Worm (Caenorhabditis elegans) whole organism, mixed stage, embryonic: ENCODE measurements around the gene F08G2.7.

Experiments used
- M03D4.4 ChIP-seq: sonication (generic microtip); optimal IDR thresholded peaks from 2 replicates; lab custom pipeline; 2017; ENCODE audit warnings: mild to moderate bottlenecking, missing genetic modification characterization, missing compliant biosample characterization
- bed-3 ChIP-seq: fragments of 200-800 bp; sonication (Bioruptor generic); optimal IDR thresholded peaks from 3 replicates; lab custom pipeline; 2018; ENCODE audit warnings: mild to moderate bottlenecking, missing genetic modification characterization, moderate library complexity, missing compliant biosample characterization
- blmp-1 ChIP-seq: fragments of 150-350 bp; optimal IDR thresholded peaks from 2 replicates; lab custom pipeline; 2014; ENCODE audit warnings: missing biosample characterization, missing genetic modification characterization
- ceh-39 ChIP-seq: fragments of 150-350 bp; optimal IDR thresholded peaks from 2 replicates; lab custom pipeline; 2014; ENCODE audit warnings: missing biosample characterization, missing genetic modification characterization
- ceh-43 ChIP-seq: fragments of 200-800 bp; sonication (Bioruptor generic); optimal IDR thresholded peaks from 2 replicates; lab custom pipeline; 2018; ENCODE audit warnings: mild to moderate bottlenecking, missing genetic modification characterization, moderate library complexity, missing compliant biosample characterization
- ceh-83 ChIP-seq: fragments of 200-800 bp; sonication (Bioruptor generic); optimal IDR thresholded peaks from 2 replicates; lab custom pipeline; 2018; ENCODE audit warnings: mild to moderate bottlenecking, missing genetic modification characterization, missing compliant biosample characterization
- ces-1 ChIP-seq: fragments of 150-350 bp; optimal IDR thresholded peaks from 2 replicates; lab custom pipeline; 2014; ENCODE audit warnings: missing biosample characterization, missing genetic modification reagents, missing genetic modification characterization
- cnd-1 ChIP-seq: fragments of 200-800 bp; sonication (Bioruptor generic); optimal IDR thresholded peaks from 2 replicates; lab custom pipeline; 2018; ENCODE audit warnings: mild to moderate bottlenecking, missing genetic modification characterization, missing compliant biosample characterization
- elt-1 ChIP-seq: sonication (generic microtip); optimal IDR thresholded peaks from 2 replicates; lab custom pipeline; 2017; ENCODE audit warnings: missing genetic modification characterization, mild to moderate bottlenecking, missing compliant biosample characterization, antibody characterized with exemption, moderate library complexity, borderline replicate concordance; ENCODE audit not compliant: insufficient read depth
- elt-3 ChIP-seq: fragments of 150-350 bp; optimal IDR thresholded peaks from 2 replicates; lab custom pipeline; 2014; ENCODE audit warnings: missing biosample characterization, missing genetic modification characterization
- flh-1 ChIP-seq: fragments of 200-800 bp; sonication (Bioruptor generic); optimal IDR thresholded peaks from 2 replicates; lab custom pipeline; 2018; ENCODE audit warnings: mild to moderate bottlenecking, missing genetic modification characterization, moderate library complexity, missing compliant biosample characterization
- ham-2 ChIP-seq: fragments of 200-800 bp; sonication (Bioruptor generic); optimal IDR thresholded peaks from 2 replicates; lab custom pipeline; 2018; ENCODE audit warnings: mild to moderate bottlenecking, missing genetic modification characterization, missing compliant biosample characterization
- hlh-1 ChIP-seq: fragments of 150-350 bp; optimal IDR thresholded peaks from 2 replicates; lab custom pipeline; 2014; ENCODE audit warnings: missing biosample characterization, missing genetic modification reagents, missing genetic modification characterization
- lin-13 ChIP-seq: fragments of 150-350 bp; optimal IDR thresholded peaks from 2 replicates; lab custom pipeline; 2014; ENCODE audit warnings: missing biosample characterization, missing genetic modification characterization
- lin-32 ChIP-seq: fragments of 200-800 bp; sonication (Bioruptor generic); optimal IDR thresholded peaks from 2 replicates; lab custom pipeline; 2018; ENCODE audit warnings: mild to moderate bottlenecking, missing genetic modification characterization, missing compliant biosample characterization
- lsy-2 ChIP-seq: fragments of 150-350 bp; optimal IDR thresholded peaks from 2 replicates; lab custom pipeline; 2014; ENCODE audit warnings: missing biosample characterization, missing genetic modification characterization
- mab-5 ChIP-seq: fragments of 150-350 bp; optimal IDR thresholded peaks from 2 replicates; lab custom pipeline; 2014; ENCODE audit warnings: missing biosample characterization, missing genetic modification characterization
- mep-1 ChIP-seq: fragments of 150-350 bp; optimal IDR thresholded peaks from 2 replicates; lab custom pipeline; 2017; ENCODE audit warnings: missing biosample characterization, missing genetic modification reagents, missing genetic modification characterization, inconsistent platforms
- mls-2 ChIP-seq: sonication (generic microtip); optimal IDR thresholded peaks from 2 replicates; lab custom pipeline; 2016; ENCODE audit warnings: mild to moderate bottlenecking, missing genetic modification characterization, moderate library complexity, missing compliant biosample characterization
- nhr-12 ChIP-seq: fragments of 150-350 bp; optimal IDR thresholded peaks from 2 replicates; lab custom pipeline; 2014; ENCODE audit warnings: missing biosample characterization, missing genetic modification characterization
- nhr-2 ChIP-seq: fragments of 150-350 bp; optimal IDR thresholded peaks from 2 replicates; lab custom pipeline; 2014; ENCODE audit warnings: missing biosample characterization, missing genetic modification characterization
- nhr-237 ChIP-seq: fragments of 150-350 bp; optimal IDR thresholded peaks from 2 replicates; lab custom pipeline; 2014; ENCODE audit warnings: missing biosample characterization, missing genetic modification characterization
- nhr-28 ChIP-seq: fragments of 150-350 bp; optimal IDR thresholded peaks from 2 replicates; lab custom pipeline; 2014; ENCODE audit warnings: missing biosample characterization, missing genetic modification characterization
- nhr-76 ChIP-seq: sonication (generic microtip); optimal IDR thresholded peaks from 2 replicates; lab custom pipeline; 2017; ENCODE audit warnings: missing biosample characterization, missing genetic modification characterization
- sem-2 ChIP-seq: fragments of 200-800 bp; sonication (Bioruptor generic); optimal IDR thresholded peaks from 2 replicates; lab custom pipeline; 2018; ENCODE audit warnings: mild to moderate bottlenecking, missing genetic modification characterization, missing compliant biosample characterization
- snpc-4 ChIP-seq: fragments of 150-350 bp; optimal IDR thresholded peaks from 2 replicates; lab custom pipeline; 2014; ENCODE audit warnings: missing biosample characterization, missing genetic modification characterization
- sptf-1 ChIP-seq: sonication (generic microtip); optimal IDR thresholded peaks from 2 replicates; lab custom pipeline; 2017; ENCODE audit warnings: mild to moderate bottlenecking, missing genetic modification characterization, moderate library complexity, missing compliant biosample characterization
- unc-120 ChIP-seq: sonication (generic microtip); optimal IDR thresholded peaks from 2 replicates; lab custom pipeline; 2017; ENCODE audit warnings: missing genetic modification characterization, missing compliant biosample characterization; ENCODE audit not compliant: poor library complexity, severe bottlenecking
- unc-39 ChIP-seq: fragments of 150-350 bp; optimal IDR thresholded peaks from 2 replicates; lab custom pipeline; 2014; ENCODE audit warnings: missing biosample characterization, missing genetic modification characterization
- unc-62 ChIP-seq: fragments of 150-350 bp; optimal IDR thresholded peaks from 2 replicates; lab custom pipeline; 2014; ENCODE audit warnings: missing biosample characterization, missing genetic modification reagents, missing genetic modification characterization
- zip-8 ChIP-seq: fragments of 150-350 bp; optimal IDR thresholded peaks from 2 replicates; lab custom pipeline; 2014; ENCODE audit warnings: missing biosample characterization, missing genetic modification characterization
- ztf-11 ChIP-seq: fragments of 150-350 bp; optimal IDR thresholded peaks from 2 replicates; lab custom pipeline; 2014; ENCODE audit warnings: missing biosample characterization, missing genetic modification characterization

F08G2.7 gene

DNA sequence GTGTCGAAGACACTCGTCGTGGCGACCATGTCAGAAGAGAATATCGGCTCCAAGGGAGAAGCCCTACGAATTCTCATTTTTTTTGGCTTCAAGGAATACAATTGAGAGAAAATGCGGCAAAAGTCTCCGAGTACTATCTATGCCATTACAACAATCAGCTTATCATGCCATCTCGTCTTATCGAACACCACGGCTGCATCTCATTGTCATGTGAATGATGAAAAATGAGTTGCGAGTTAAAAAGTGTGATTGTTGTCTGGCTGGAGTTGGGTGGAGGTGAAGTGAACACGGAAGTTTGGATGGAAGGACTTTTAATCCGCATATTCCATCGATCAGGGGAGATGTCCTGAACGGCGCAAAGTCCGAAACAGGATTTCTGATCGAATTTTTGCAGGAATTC is 19.9 kb upstream of the F08G2.7 start:
- no peak for TF ChIP-seq nhr-2 (tag; lab: Kevin White, UChicago)
- TF ChIP-seq ceh-83 (GFP tag; lab: Kevin White, UChicago): no peak
- TF ChIP-seq nhr-28 (tag; lab: Kevin White, UChicago): no peak

DNA sequence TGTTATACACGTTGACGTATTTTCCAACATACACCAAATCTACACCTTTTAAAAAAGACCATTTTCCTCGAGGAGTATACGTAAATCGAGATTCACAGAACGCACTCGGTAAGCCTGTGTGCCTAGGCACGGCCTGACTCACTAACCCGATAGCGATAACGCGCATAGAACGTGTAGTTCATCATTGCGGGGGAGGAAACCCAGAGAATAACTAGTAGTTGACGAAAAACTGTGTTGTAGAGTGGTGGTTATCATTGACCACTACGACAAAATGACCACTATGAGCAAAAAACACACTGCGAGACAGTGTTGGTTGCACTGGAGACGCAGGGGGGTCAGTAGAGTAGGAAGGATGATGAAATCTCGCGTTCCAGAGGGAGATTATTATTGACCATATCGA is 18.9 kb upstream of the F08G2.7 start:
- TF ChIP-seq flh-1 (no peak), mep-1 (tag; lab: Kevin White, UChicago) (no peak), blmp-1 (tag; lab: Kevin White, UChicago) (no peak)

DNA sequence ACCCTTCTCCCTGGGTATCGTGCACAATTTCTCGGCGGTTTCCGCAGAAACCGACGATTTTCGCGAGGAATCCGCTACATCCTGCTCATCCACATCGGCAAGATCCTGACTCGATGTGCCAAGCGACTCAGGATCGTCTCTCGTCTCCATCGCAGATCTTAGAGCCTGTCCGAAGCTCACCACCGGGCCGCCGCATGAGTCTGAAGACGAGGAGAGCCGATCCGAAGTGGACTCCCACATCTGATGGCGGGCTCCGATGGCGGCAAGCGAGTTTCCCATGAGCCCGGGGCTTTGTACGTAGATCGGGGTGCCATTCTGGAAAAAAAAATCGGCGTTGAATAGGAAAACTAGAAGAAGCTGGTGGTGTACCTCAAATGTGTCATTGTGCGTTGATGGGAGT is 17.4 kb upstream of the F08G2.7 start:
- no peak for TF ChIP-seq nhr-28 (tag; lab: Kevin White, UChicago)
- no peak for TF ChIP-seq unc-120 (tag; lab: Kevin White, UChicago)
- no peak for TF ChIP-seq nhr-76 (tag; lab: Kevin White, UChicago)
- TF ChIP-seq lin-32 (GFP tag; lab: Kevin White, UChicago): no peak
- no peak for TF ChIP-seq nhr-237 (tag; lab: Kevin White, UChicago)
- no peak for TF ChIP-seq zip-8 (tag; lab: Kevin White, UChicago)
- no peak for TF ChIP-seq mls-2 (tag; lab: Kevin White, UChicago)
- no peak for TF ChIP-seq ham-2 (GFP tag; lab: Kevin White, UChicago)
- no peak for TF ChIP-seq ceh-43 (GFP tag; lab: Kevin White, UChicago)
- no peak for TF ChIP-seq snpc-4 (tag; lab: Kevin White, UChicago)
- TF ChIP-seq nhr-12 (tag; lab: Kevin White, UChicago): no peak
- no peak for TF ChIP-seq unc-62 (GFP tag; lab: Kevin White, UChicago)
- no peak for TF ChIP-seq mep-1 (tag; lab: Kevin White, UChicago)

DNA sequence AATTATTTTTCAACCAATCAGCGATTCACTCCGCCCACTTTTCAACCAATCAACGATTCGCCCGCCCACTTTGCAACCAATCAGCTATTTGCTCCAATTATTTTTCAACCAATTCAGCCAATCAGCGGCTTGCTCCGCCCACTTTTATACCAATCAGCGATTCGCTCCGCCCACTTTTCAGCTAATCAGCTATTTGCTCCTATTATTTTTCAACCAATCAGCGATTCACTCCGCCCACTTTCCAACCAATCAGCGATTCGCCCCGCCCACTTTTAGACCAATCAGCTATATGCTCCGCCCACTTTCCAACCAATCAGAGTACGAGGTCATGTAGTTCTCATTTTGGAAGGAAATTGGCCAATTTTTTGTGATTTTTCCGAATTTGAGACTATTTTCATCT is 14.4 kb upstream of the F08G2.7 start:
- TF ChIP-seq mep-1 (tag; lab: Kevin White, UChicago): no peak
- no peak for TF ChIP-seq nhr-76 (tag; lab: Kevin White, UChicago)
- no peak for TF ChIP-seq mab-5 (tag; lab: Kevin White, UChicago)
- no peak for TF ChIP-seq unc-62 (GFP tag; lab: Kevin White, UChicago)
- no peak for TF ChIP-seq snpc-4 (tag; lab: Kevin White, UChicago)
- no peak for TF ChIP-seq sptf-1 (tag; lab: Kevin White, UChicago)
- TF ChIP-seq lin-13: no peak
- no peak for TF ChIP-seq unc-39
- no peak for TF ChIP-seq nhr-12 (tag; lab: Kevin White, UChicago)
- no peak for TF ChIP-seq ces-1
- no peak for TF ChIP-seq ham-2 (GFP tag; lab: Kevin White, UChicago)
- TF ChIP-seq sem-2 (GFP tag; lab: Kevin White, UChicago): no peak
- TF ChIP-seq unc-120 (tag; lab: Kevin White, UChicago): no peak
- no peak for TF ChIP-seq elt-3 (tag; lab: Kevin White, UChicago)
- no peak for TF ChIP-seq bed-3 (GFP tag; lab: Kevin White, UChicago)
- TF ChIP-seq hlh-1 (tag; lab: Kevin White, UChicago): no peak
- TF ChIP-seq lin-32 (GFP tag; lab: Kevin White, UChicago): no peak
- no peak for TF ChIP-seq M03D4.4 (tag; lab: Kevin White, UChicago)
- TF ChIP-seq, all 35 proteins: peak for 0

DNA sequence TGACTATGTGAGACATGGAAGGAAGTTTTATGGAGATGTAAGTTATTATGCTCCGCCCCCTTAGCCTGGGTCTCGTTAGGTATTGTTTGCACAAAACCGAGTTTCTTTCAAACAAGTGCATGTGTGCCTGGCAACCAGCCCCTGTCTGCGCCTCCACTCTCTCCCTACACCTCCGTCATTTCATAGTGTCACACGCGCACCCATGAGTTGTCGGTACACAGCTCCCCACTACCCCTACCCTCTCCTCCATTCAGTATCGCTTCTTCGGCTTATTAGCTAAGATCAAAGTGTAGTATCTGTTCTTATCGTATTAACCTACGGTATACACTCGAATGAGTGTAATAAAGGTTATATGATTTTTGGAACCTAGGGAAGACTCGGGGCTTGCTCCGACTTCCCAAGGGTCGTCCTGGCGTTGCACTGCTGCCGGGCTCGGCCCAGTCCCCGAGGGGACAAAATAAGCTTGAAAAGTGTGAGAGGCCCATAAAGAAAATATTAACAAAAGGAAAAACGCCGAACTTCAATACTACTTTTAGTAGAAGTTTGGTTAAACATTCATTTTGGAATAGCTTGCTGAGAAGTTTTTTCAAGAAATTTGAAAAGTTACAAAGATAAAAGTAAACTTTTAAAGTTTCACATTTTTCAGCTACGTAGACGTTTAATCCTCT is 11.7 kb upstream of the F08G2.7 start:
- TF ChIP-seq nhr-2 (tag; lab: Kevin White, UChicago) (peak; percentile 28), cnd-1 (tag; lab: Kevin White, UChicago) (peak; percentile 23)

DNA sequence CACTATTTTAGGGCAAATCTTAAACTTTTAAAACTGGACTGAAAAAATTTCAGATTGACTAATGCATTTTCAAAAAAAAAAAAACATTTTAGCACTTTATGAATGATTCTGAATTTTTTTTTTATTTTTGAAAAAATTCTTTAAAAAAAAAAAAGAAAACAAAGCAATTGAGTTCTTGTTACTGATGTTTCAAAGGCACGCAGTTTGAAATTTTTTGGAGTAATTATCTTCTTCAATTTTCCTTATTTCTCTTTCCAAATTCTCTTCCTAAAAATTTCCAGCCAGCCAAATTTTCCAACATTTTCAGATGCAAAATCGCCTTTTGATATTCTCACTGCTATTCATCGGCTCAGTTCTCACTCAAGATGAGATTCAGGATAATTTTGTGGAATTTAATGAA is 11.0 kb upstream of the F08G2.7 start, which contains the start of gene F08G2.8:
Gene F08G2.8, plus strand, starts transcription at position 301 of the 400 bp plus-strand sequence.
- TF ChIP-seq lsy-2 (tag; lab: Kevin White, UChicago): no peak
- TF ChIP-seq ceh-39 (tag; lab: Kevin White, UChicago): no peak
- TF ChIP-seq blmp-1 (tag; lab: Kevin White, UChicago): no peak
- TF ChIP-seq mab-5 (tag; lab: Kevin White, UChicago): no peak
- no peak for TF ChIP-seq ztf-11
- no peak for TF ChIP-seq elt-3 (tag; lab: Kevin White, UChicago)
- no peak for TF ChIP-seq sptf-1 (tag; lab: Kevin White, UChicago)
- TF ChIP-seq bed-3 (GFP tag; lab: Kevin White, UChicago): no peak
- TF ChIP-seq ceh-43 (GFP tag; lab: Kevin White, UChicago): no peak
- no peak for TF ChIP-seq elt-1 (tag; lab: Kevin White, UChicago)
- TF ChIP-seq nhr-2 (tag; lab: Kevin White, UChicago): no peak
- TF ChIP-seq, all 35 proteins: peak for 0
